Worm (Caenorhabditis elegans) whole organism, young adult: ENCODE measurements around the gene K05F6.8.
A peak's percentile ranks its signal among the peaks of the same experiment; 100 is the strongest.

Experiments used
- F33H1.4 ChIP-seq: fragments of 200-800 bp; sonication (Bioruptor generic); IDR thresholded peaks from 2 replicates; pipeline ENCODE4 v1.3.6; 2022; ENCODE audit warnings: missing genetic modification reagents, missing genetic modification characterization, missing compliant biosample characterization
- F49E8.2 ChIP-seq: sonication (generic microtip); optimal IDR thresholded peaks from 3 replicates; lab custom pipeline; 2017; ENCODE audit warnings: missing genetic modification characterization, mild to moderate bottlenecking, missing compliant biosample characterization, antibody characterized with exemption, moderate library complexity; ENCODE audit not compliant: insufficient read depth
- F57A8.1 ChIP-seq: fragments of 200-800 bp; sonication (Bioruptor generic); optimal IDR thresholded peaks from 2 replicates; lab custom pipeline; 2018; ENCODE audit warnings: mild to moderate bottlenecking, missing genetic modification characterization, moderate library complexity, missing compliant biosample characterization
- K12H6.12 ChIP-seq: fragments of 200-800 bp; sonication (Bioruptor generic); optimal IDR thresholded peaks from 2 replicates; lab custom pipeline; 2018; ENCODE audit warnings: mild to moderate bottlenecking, missing genetic modification characterization, missing compliant biosample characterization
- Y53F4B.3 ChIP-seq: fragments of 200-800 bp; sonication (Bioruptor generic); IDR thresholded peaks from 2 replicates; pipeline ENCODE4 v1.3.6; 2022; ENCODE audit warnings: missing genetic modification reagents, missing genetic modification characterization, missing compliant biosample characterization
- Y67H2A.10 ChIP-seq: fragments of 200-800 bp; sonication (Bioruptor generic); conservative IDR thresholded peaks from 2 replicates; pipeline ENCODE4 v1.3.6; 2022; ENCODE audit warnings: missing genetic modification reagents, missing genetic modification characterization, missing compliant biosample characterization
- ZK185.1 ChIP-seq: sonication (generic microtip); optimal IDR thresholded peaks from 2 replicates; lab custom pipeline; 2016; ENCODE audit warnings: mild to moderate bottlenecking, missing genetic modification characterization, missing compliant biosample characterization; ENCODE audit not compliant: poor library complexity, severe bottlenecking
- akir-1 ChIP-seq: fragments of 200-800 bp; sonication (Bioruptor generic); optimal IDR thresholded peaks from 2 replicates; lab custom pipeline; 2018; ENCODE audit warnings: mild to moderate bottlenecking, missing genetic modification characterization, moderate library complexity, missing compliant biosample characterization
- aptf-2 ChIP-seq: fragments of 200-800 bp; sonication (Bioruptor generic); conservative IDR thresholded peaks from 2 replicates; pipeline ENCODE4 v1.3.6; 2022; ENCODE audit warnings: missing genetic modification reagents, missing genetic modification characterization, missing compliant biosample characterization
- bed-1 ChIP-seq: fragments of 200-800 bp; sonication (Bioruptor generic); IDR thresholded peaks from 2 replicates; pipeline ENCODE4 v1.3.6; 2022; ENCODE audit warnings: missing genetic modification reagents, missing genetic modification characterization, missing compliant biosample characterization
- bed-2 ChIP-seq: fragments of 200-800 bp; sonication (Bioruptor generic); IDR thresholded peaks from 2 replicates; pipeline ENCODE4 v1.3.6; 2022; ENCODE audit warnings: missing genetic modification reagents, missing genetic modification characterization, missing compliant biosample characterization
- ceh-27 ChIP-seq: fragments of 200-800 bp; sonication (Bioruptor generic); optimal IDR thresholded peaks from 2 replicates; lab custom pipeline; 2018; ENCODE audit warnings: mild to moderate bottlenecking, missing genetic modification characterization, moderate library complexity, missing compliant biosample characterization
- die-1 ChIP-seq: sonication (generic microtip); optimal IDR thresholded peaks from 2 replicates; lab custom pipeline; 2016; ENCODE audit warnings: missing genotype, mild to moderate bottlenecking, missing genetic modification characterization, missing compliant biosample characterization
- egl-18 ChIP-seq: fragments of 200-800 bp; sonication (Bioruptor generic); IDR thresholded peaks from 2 replicates; pipeline ENCODE4 v1.3.6; 2022; ENCODE audit warnings: missing genetic modification reagents, missing genetic modification characterization, missing compliant biosample characterization
- egl-44 ChIP-seq: fragments of 200-800 bp; sonication (Bioruptor generic); IDR thresholded peaks from 2 replicates; pipeline ENCODE4 v1.3.6; 2022; ENCODE audit warnings: missing genetic modification reagents, missing genetic modification characterization, missing compliant biosample characterization
- let-526 ChIP-seq: fragments of 200-800 bp; sonication (Bioruptor generic); IDR thresholded peaks from 2 replicates; pipeline ENCODE4 v1.3.6; 2022; ENCODE audit warnings: missing genetic modification reagents, missing genetic modification characterization, missing compliant biosample characterization
- lin-54 ChIP-seq: fragments of 200-800 bp; sonication (Bioruptor generic); optimal IDR thresholded peaks from 2 replicates; lab custom pipeline; 2018; ENCODE audit warnings: mild to moderate bottlenecking, missing genetic modification characterization, missing compliant biosample characterization
- lir-1 ChIP-seq: fragments of 200-800 bp; sonication (Bioruptor generic); conservative IDR thresholded peaks from 2 replicates; pipeline ENCODE4 v1.3.6; 2022; ENCODE audit warnings: missing genetic modification reagents, missing genetic modification characterization, missing compliant biosample characterization
- madf-3 ChIP-seq: fragments of 200-800 bp; sonication (Bioruptor generic); IDR thresholded peaks from 2 replicates; pipeline ENCODE4 v1.3.6; 2022; ENCODE audit warnings: missing genetic modification reagents, missing genetic modification characterization, missing compliant biosample characterization
- madf-6 ChIP-seq: fragments of 200-800 bp; sonication (Bioruptor generic); IDR thresholded peaks from 2 replicates; pipeline ENCODE4 v1.3.6; 2022; ENCODE audit warnings: missing genetic modification reagents, missing genetic modification characterization, missing compliant biosample characterization
- mcd-1 ChIP-seq: fragments of 200-800 bp; sonication (Bioruptor generic); IDR thresholded peaks from 2 replicates; pipeline ENCODE4 v1.3.6; 2022; ENCODE audit warnings: missing genetic modification reagents, missing genetic modification characterization, missing compliant biosample characterization
- nfya-2 ChIP-seq: fragments of 200-800 bp; sonication (Bioruptor generic); IDR thresholded peaks from 2 replicates; pipeline ENCODE4 v1.3.6; 2022; ENCODE audit warnings: missing genetic modification reagents, missing genetic modification characterization, missing compliant biosample characterization
- nhr-179 ChIP-seq: sonication (generic microtip); optimal IDR thresholded peaks from 2 replicates; lab custom pipeline; 2016; ENCODE audit warnings: mild to moderate bottlenecking, missing genetic modification characterization, missing compliant biosample characterization
- nhr-27 ChIP-seq: fragments of 200-800 bp; sonication (Bioruptor generic); optimal IDR thresholded peaks from 2 replicates; lab custom pipeline; 2018; ENCODE audit warnings: mild to moderate bottlenecking, missing genetic modification characterization, moderate library complexity, missing compliant biosample characterization
- nhr-80 ChIP-seq: sonication (generic microtip); optimal IDR thresholded peaks from 2 replicates; lab custom pipeline; 2016; ENCODE audit warnings: missing genetic modification characterization, missing compliant biosample characterization
- nhr-90 ChIP-seq: sonication (generic microtip); optimal IDR thresholded peaks from 2 replicates; lab custom pipeline; 2016; ENCODE audit warnings: missing genotype, mild to moderate bottlenecking, missing genetic modification characterization, missing compliant biosample characterization
- repo-1 ChIP-seq: sonication (generic microtip); optimal IDR thresholded peaks from 2 replicates; lab custom pipeline; 2017; ENCODE audit warnings: mild to moderate bottlenecking, missing genetic modification characterization, missing compliant biosample characterization
- sea-2 ChIP-seq: fragments of 200-800 bp; sonication (Bioruptor generic); IDR thresholded peaks from 2 replicates; pipeline ENCODE4 v1.3.6; 2022; ENCODE audit warnings: missing genetic modification characterization, missing compliant biosample characterization
- snpc-3.4 ChIP-seq: sonication (generic microtip); optimal IDR thresholded peaks from 2 replicates; lab custom pipeline; 2017; ENCODE audit warnings: missing genetic modification characterization, mild to moderate bottlenecking, missing compliant biosample characterization, antibody characterized with exemption, moderate library complexity, missing genotype, missing genetic modification reagents
- somi-1 ChIP-seq: fragments of 200-800 bp; sonication (Bioruptor generic); optimal IDR thresholded peaks from 2 replicates; lab custom pipeline; 2018; ENCODE audit warnings: mild to moderate bottlenecking, missing genetic modification characterization, missing compliant biosample characterization
- sptf-2 ChIP-seq: fragments of 200-800 bp; sonication (Bioruptor generic); optimal IDR thresholded peaks from 2 replicates; lab custom pipeline; 2018; ENCODE audit warnings: mild to moderate bottlenecking, missing genetic modification characterization, missing compliant biosample characterization
- tbx-9 ChIP-seq: sonication (generic microtip); optimal IDR thresholded peaks from 2 replicates; lab custom pipeline; 2016; ENCODE audit warnings: borderline replicate concordance, missing genetic modification characterization, inconsistent platforms, missing compliant biosample characterization
- tlf-1 ChIP-seq: fragments of 200-800 bp; sonication (Bioruptor generic); optimal IDR thresholded peaks from 2 replicates; lab custom pipeline; 2018; ENCODE audit warnings: mild to moderate bottlenecking, missing genetic modification characterization, missing compliant biosample characterization
- unc-130 ChIP-seq: sonication (generic microtip); optimal IDR thresholded peaks from 2 replicates; lab custom pipeline; 2016; ENCODE audit warnings: missing genetic modification reagents, missing genetic modification characterization, missing compliant biosample characterization
- unc-62 ChIP-seq: fragments of 150-350 bp; optimal IDR thresholded peaks from 2 replicates; lab custom pipeline; 2014; ENCODE audit warnings: missing biosample characterization, missing genetic modification reagents, missing genetic modification characterization
- ztf-26 ChIP-seq: sonication (generic microtip); optimal IDR thresholded peaks from 2 replicates; lab custom pipeline; 2017; ENCODE audit warnings: missing genetic modification characterization, missing compliant biosample characterization

Gene K05F6.8

ce11 chrII:1589845-1590244, 22.3 kb upstream of the K05F6.8 start, which contains the start of gene T07H3.7:
TSS of gene T07H3.7 (minus strand) at chrII:1589945.
- TF ChIP-seq aptf-2 (GFP tag; lab: Robert Waterston, UW) = no peak
- TF ChIP-seq madf-6 (GFP tag; lab: Robert Waterston, UW) = no peak
- TF ChIP-seq K12H6.12 (tag; lab: Kevin White, UChicago) = no peak
- TF ChIP-seq repo-1 = no peak
- TF ChIP-seq snpc-3.4 = no peak
- TF ChIP-seq akir-1 (GFP tag; lab: Kevin White, UChicago) = no peak
- no peak for TF ChIP-seq let-526 (GFP tag; lab: Robert Waterston, UW)
- TF ChIP-seq bed-1 = no peak
- no peak for TF ChIP-seq tbx-9 (tag; lab: Kevin White, UChicago)
- no peak for TF ChIP-seq ztf-26 (tag; lab: Kevin White, UChicago)
- no peak for TF ChIP-seq die-1
- TF ChIP-seq egl-18 (GFP tag; lab: Robert Waterston, UW) = no peak
- TF ChIP-seq unc-62 (GFP tag; lab: Kevin White, UChicago) = no peak
- no peak for TF ChIP-seq lir-1 (GFP tag; lab: Robert Waterston, UW)

ce11 chrII:1586305-1586704, 18.8 kb upstream of the K05F6.8 start, which contains the start of gene T07H3.8:
TSS of gene T07H3.8 (plus strand) at chrII:1586605.
- TF ChIP-seq madf-6 (GFP tag; lab: Robert Waterston, UW) (no peak), tlf-1 (GFP tag; lab: Kevin White, UChicago) (no peak), sptf-2 (GFP tag; lab: Kevin White, UChicago) (no peak), madf-3 (no peak), F33H1.4 (no peak), ceh-27 (GFP tag; lab: Kevin White, UChicago) (no peak), nhr-179 (tag; lab: Kevin White, UChicago) (no peak), nfya-2 (no peak), ZK185.1 (no peak), Y67H2A.10 (GFP tag; lab: Robert Waterston, UW) (no peak), nhr-27 (tag; lab: Kevin White, UChicago) (no peak), somi-1 (GFP tag; lab: Kevin White, UChicago) (no peak), unc-130 (no peak)

- TF ChIP-seq nhr-90 (tag; lab: Kevin White, UChicago) (no peak), sea-2 (GFP tag; lab: Robert Waterston, UW) (no peak), die-1 (no peak), bed-2 (no peak), F57A8.1 (GFP tag; lab: Kevin White, UChicago) (no peak), mcd-1 (no peak), Y53F4B.3 (no peak)
These were observed 16.6 kb upstream of the K05F6.8 start, which contains the start of gene clec-21 for ce11 chrII:1584140-1584539. TSS of gene clec-21 (minus strand) at chrII:1584240.

- no peak for TF ChIP-seq F49E8.2 (tag; lab: Kevin White, UChicago)
- no peak for TF ChIP-seq lin-54
- TF ChIP-seq egl-44 (GFP tag; lab: Robert Waterston, UW) = no peak
- TF ChIP-seq nhr-80 (tag; lab: Kevin White, UChicago) = peak; percentile 22
These were observed 12.3 kb upstream of the K05F6.8 start, which contains the start of gene math-38 for ce11 chrII:1579886-1580285. TSS of gene math-38 (minus strand) at chrII:1579986.
